Worm (Caenorhabditis elegans): ENCODE data around the gene chil-3.

Gene chil-3

DNA sequence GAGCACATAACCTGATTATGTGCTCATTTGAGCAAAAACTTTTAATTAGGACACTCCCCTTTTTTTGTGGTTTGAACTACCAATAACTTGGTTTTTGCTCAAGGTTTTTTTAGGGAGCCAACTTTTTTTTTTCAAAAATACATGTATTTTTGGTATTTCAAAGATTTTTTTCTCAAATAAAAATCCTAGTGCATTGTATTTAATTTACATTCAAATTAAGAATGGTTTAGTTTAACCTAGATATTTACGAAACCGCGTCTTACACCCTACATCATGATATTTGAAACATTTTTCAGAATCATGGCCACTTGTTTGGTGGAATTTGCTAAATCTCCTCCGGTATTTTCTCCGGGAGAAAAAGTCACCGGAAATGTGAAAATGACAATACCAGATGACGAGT is 26.4 kb downstream of the chil-3 start, which contains the start of gene arrd-5:
arrd-5 (plus strand) TSS at position 301 of the 400 bp plus-strand sequence.
- no peak for TF ChIP-seq snpc-1.2 (GFP tag; IDR thresholded peaks at IDR 0.05)
- no peak for TF ChIP-seq lin-29 (GFP tag; IDR thresholded peaks at IDR 0.05)
- TF ChIP-seq unc-62 (GFP tag; optimal IDR thresholded peaks at IDR 0.05 in 1 of 2): peak in 1 of 2 experiments; percentile 18
- no peak for TF ChIP-seq unc-62 (tag; optimal IDR thresholded peaks at IDR 0.05)

DNA sequence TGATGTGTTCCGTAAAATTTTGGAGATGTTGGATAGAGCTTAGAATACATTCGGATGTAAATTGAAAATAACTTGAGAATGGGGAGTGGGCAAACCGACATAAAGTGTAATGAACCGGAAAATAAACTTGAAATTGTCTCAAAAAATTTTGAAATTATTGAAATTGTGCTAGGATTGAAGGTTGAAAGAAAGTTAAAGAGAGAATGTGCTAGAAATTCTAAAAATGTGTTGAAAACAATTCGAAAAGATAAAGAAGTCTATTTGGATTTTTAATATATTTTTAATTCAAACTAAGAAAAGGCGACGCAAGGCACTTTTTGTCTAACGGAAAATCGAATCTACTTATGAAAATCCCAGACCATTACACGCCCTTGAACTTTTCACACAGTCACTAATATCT is 27.4 kb downstream of the chil-3 start, which contains the start of gene ZK938.3:
ZK938.3 (minus strand) TSS at position 101 of the 400 bp plus-strand sequence.
- TF ChIP-seq unc-62 (GFP tag; optimal IDR thresholded peaks at IDR 0.05 in 1 of 2) (peak in 1 of 2 experiments; percentile 26), unc-62 (tag; optimal IDR thresholded peaks at IDR 0.05) (no peak), sdz-12 (GFP tag; optimal IDR thresholded peaks at IDR 0.05) (no peak), T26A8.4 (GFP tag; IDR thresholded peaks at IDR 0.05) (no peak), Y105C5A.15 (GFP tag; IDR thresholded peaks at IDR 0.05) (no peak), attf-4 (tag; optimal IDR thresholded peaks at IDR 0.05) (no peak)

ce11 chrII:9831033-9831432 is 30.3 kb downstream of the chil-3 start, which contains the start of gene ZK938.12:
ZK938.12 (plus strand) TSS chrII:9831333.
- no peak for TF ChIP-seq lsy-2 (tag; optimal IDR thresholded peaks at IDR 0.05)
- TF ChIP-seq mes-2 (tag; optimal IDR thresholded peaks at IDR 0.05; ENCODE audit: poor library complexity, severe bottlenecking): no peak
- TF ChIP-seq ces-1 (GFP tag; optimal IDR thresholded peaks at IDR 0.05): no peak
- no peak for TF ChIP-seq pqm-1 (tag; optimal IDR thresholded peaks at IDR 0.05)
- TF ChIP-seq R02D3.7 (tag; optimal IDR thresholded peaks at IDR 0.05): no peak
- TF ChIP-seq Y105C5A.15 (GFP tag; IDR thresholded peaks at IDR 0.05): no peak
- no peak for TF ChIP-seq lir-3 (tag; optimal IDR thresholded peaks at IDR 0.05)
- no peak for TF ChIP-seq nhr-41 (GFP tag; IDR thresholded peaks at IDR 0.05)

DNA sequence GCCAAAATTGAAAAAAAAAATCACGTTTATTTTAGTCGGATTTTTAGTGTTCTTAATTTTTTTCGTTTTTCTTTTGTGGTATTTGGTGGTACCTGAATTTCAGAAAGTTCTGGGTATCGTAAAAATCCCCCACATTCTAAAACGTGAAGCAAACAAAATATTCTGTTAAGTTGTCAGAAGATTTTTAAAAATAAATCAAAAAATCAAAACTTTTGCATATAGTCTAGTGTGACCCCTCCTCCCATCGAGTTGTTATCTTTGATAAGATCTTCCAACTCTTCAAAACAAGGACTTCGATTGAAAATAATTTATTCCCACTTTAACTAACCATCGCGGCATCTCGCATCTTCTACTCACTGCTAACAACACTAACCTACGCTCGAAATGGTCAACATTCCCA is 32.2 kb downstream of the chil-3 start, which contains the start of gene ZK938.1:
ZK938.1 (plus strand) TSS at position 301 of the 400 bp plus-strand sequence.
- TF ChIP-seq rbr-2 (tag; optimal IDR thresholded peaks at IDR 0.05): no peak
- no peak for TF ChIP-seq ceh-82 (tag; optimal IDR thresholded peaks at IDR 0.05)
- no peak for TF ChIP-seq lin-38 (GFP tag; IDR thresholded peaks at IDR 0.05)
- no peak for TF ChIP-seq T20F7.1 (GFP tag; optimal IDR thresholded peaks at IDR 0.05)

- TF ChIP-seq F10B5.3 (tag; optimal IDR thresholded peaks at IDR 0.05) (no peak), egl-27 (tag; optimal IDR thresholded peaks at IDR 0.05) (no peak), unc-39 (tag; optimal IDR thresholded peaks at IDR 0.05) (no peak), mdl-1 (tag; optimal IDR thresholded peaks at IDR 0.05) (no peak), F44E2.7 (GFP tag; IDR thresholded peaks at IDR 0.05) (no peak), dmd-8 (GFP tag; IDR thresholded peaks at IDR 0.05) (no peak)
Measured at ce11 chrII:9828502-9828901, 32.8 kb downstream of the chil-3 start.

DNA sequence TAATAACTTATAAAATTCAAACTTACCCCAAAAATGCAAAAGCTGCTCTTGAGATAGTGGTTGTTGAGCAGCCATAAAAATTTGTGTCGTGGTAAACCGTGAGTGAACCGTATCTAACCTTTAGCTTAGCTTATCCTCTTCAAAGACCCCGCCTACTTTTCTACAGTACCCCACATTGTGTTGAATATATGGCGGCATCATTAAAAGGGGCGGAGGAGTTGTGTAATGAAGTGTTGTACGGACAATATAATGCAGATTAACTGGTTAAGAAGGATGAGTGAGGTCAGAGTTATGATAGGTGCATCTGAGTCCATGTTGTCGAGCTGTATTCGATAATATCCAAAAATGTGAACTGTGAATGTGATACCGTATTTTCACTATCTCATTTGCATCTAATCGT is 33.4 kb downstream of the chil-3 start, which contains the start of gene eyg-1:
eyg-1 (minus strand) TSS at position 101 of the 400 bp plus-strand sequence.
- TF ChIP-seq aha-1 (tag) (peak; percentile 53), ZK546.5 (tag; optimal IDR thresholded peaks at IDR 0.05) (no peak)

DNA sequence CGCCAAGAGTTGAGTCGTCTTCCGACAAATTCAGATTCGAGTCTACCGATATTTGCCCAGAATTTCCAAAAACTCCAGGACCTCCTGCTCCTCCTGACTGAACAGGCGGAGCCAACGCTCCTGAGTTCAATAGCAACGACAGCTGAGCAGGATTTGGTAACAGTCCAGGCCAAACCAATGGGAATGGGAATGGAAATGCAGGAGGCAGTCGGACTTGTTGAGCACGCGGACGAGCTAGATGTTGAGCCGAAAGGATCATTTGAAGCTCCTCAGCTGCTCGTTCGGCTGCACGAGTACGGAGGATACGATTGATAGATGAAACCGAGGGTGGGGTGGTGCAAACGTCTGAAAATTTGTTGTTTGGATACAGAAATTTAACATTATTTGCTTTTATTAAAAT is 34.3 kb downstream of the chil-3 start:
- TF ChIP-seq T20F7.1 (GFP tag; optimal IDR thresholded peaks at IDR 0.05) (no peak), aha-1 (tag) (peak; percentile 56)
